Worm (Caenorhabditis elegans) whole organism, late embryonic: ENCODE measurements around the gene C07A9.13.
A peak's percentile ranks its signal among the peaks of the same experiment; 100 is the strongest.

Experiments
- C08G9.2 ChIP-seq: sonication (generic microtip); optimal IDR thresholded peaks from 2 replicates; lab custom pipeline; 2016; ENCODE audit warnings: mild to moderate bottlenecking, missing genetic modification characterization, moderate library complexity, missing compliant biosample characterization
- C38D4.7 ChIP-seq: fragments of 200-800 bp; sonication (Bioruptor generic); optimal IDR thresholded peaks from 2 replicates; lab custom pipeline; 2018; ENCODE audit warnings: mild to moderate bottlenecking, missing genetic modification characterization, moderate library complexity, missing compliant biosample characterization
- F13H6.1 ChIP-seq: sonication (generic microtip); optimal IDR thresholded peaks from 2 replicates; lab custom pipeline; 2016; ENCODE audit warnings: missing genetic modification characterization, missing compliant biosample characterization
- K09A11.1 ChIP-seq: sonication (generic microtip); optimal IDR thresholded peaks from 2 replicates; lab custom pipeline; 2017; ENCODE audit warnings: antibody characterized with exemption, mild to moderate bottlenecking, missing genetic modification characterization, missing compliant biosample characterization; ENCODE audit not compliant: insufficient read depth
- T23F11.4 ChIP-seq: fragments of 200-800 bp; sonication (Bioruptor generic); optimal IDR thresholded peaks from 2 replicates; lab custom pipeline; 2018; ENCODE audit warnings: mild to moderate bottlenecking, missing genetic modification characterization, missing compliant biosample characterization
- Y22D7AL.16 ChIP-seq: sonication (generic microtip); optimal IDR thresholded peaks from 2 replicates; lab custom pipeline; 2016; ENCODE audit warnings: missing genetic modification characterization, missing compliant biosample characterization
- ahr-1 ChIP-seq: sonication (generic microtip); optimal IDR thresholded peaks from 2 replicates; lab custom pipeline; 2016; ENCODE audit warnings: missing genetic modification characterization, missing compliant biosample characterization
- ama-1 ChIP-seq: fragments of 150-350 bp; optimal IDR thresholded peaks from 2 replicates; lab custom pipeline; 2014
- ceh-14 ChIP-seq: sonication (generic microtip); optimal IDR thresholded peaks from 2 replicates; lab custom pipeline; 2016; ENCODE audit warnings: missing genotype, missing genetic modification characterization, missing compliant biosample characterization
- ceh-19 ChIP-seq: fragments of 200-800 bp; sonication (Bioruptor generic); optimal IDR thresholded peaks from 2 replicates; lab custom pipeline; 2018; ENCODE audit warnings: mild to moderate bottlenecking, missing genetic modification characterization, missing compliant biosample characterization
- ceh-30 ChIP-seq: fragments of 150-350 bp; optimal IDR thresholded peaks from 2 replicates; lab custom pipeline; 2014; ENCODE audit warnings: missing biosample characterization, missing genetic modification characterization
- ceh-34 ChIP-seq: sonication (generic microtip); optimal IDR thresholded peaks from 2 replicates; lab custom pipeline; 2016; ENCODE audit warnings: mild to moderate bottlenecking, missing genetic modification characterization, missing compliant biosample characterization
- ceh-45 ChIP-seq: fragments of 200-800 bp; sonication (Bioruptor generic); IDR thresholded peaks from 2 replicates; pipeline ENCODE4 v1.3.6; 2022; ENCODE audit warnings: missing genetic modification reagents, missing genetic modification characterization, missing compliant biosample characterization
- ceh-48 ChIP-seq: sonication (generic microtip); optimal IDR thresholded peaks from 2 replicates; lab custom pipeline; 2016; ENCODE audit warnings: missing genetic modification characterization, inconsistent platforms, missing compliant biosample characterization
- ceh-6 ChIP-seq: fragments of 200-800 bp; sonication (Bioruptor generic); optimal IDR thresholded peaks from 2 replicates; lab custom pipeline; 2018; ENCODE audit warnings: mild to moderate bottlenecking, missing genetic modification characterization, missing compliant biosample characterization
- che-1 ChIP-seq: sonication (generic microtip); optimal IDR thresholded peaks from 2 replicates; lab custom pipeline; 2016; ENCODE audit warnings: mild to moderate bottlenecking, missing genetic modification characterization, missing compliant biosample characterization
- elt-2 ChIP-seq: sonication (generic microtip); optimal IDR thresholded peaks from 2 replicates; lab custom pipeline; 2016; ENCODE audit warnings: missing genetic modification reagents, missing genetic modification characterization, missing compliant biosample characterization
- ets-4 ChIP-seq: sonication (generic microtip); optimal IDR thresholded peaks from 2 replicates; lab custom pipeline; 2016; ENCODE audit warnings: missing genetic modification characterization, missing compliant biosample characterization
- eyg-1 ChIP-seq: sonication (generic microtip); optimal IDR thresholded peaks from 2 replicates; lab custom pipeline; 2016; ENCODE audit warnings: missing genotype, missing genetic modification characterization, missing compliant biosample characterization
- fkh-10 ChIP-seq: fragments of 150-350 bp; optimal IDR thresholded peaks from 2 replicates; lab custom pipeline; 2014; ENCODE audit warnings: missing biosample characterization, missing genetic modification reagents, missing genetic modification characterization
- gmeb-2 ChIP-seq: sonication (generic microtip); optimal IDR thresholded peaks from 2 replicates; lab custom pipeline; 2016; ENCODE audit warnings: missing genetic modification characterization, inconsistent platforms, missing compliant biosample characterization
- hlh-13 ChIP-seq: fragments of 200-800 bp; sonication (Bioruptor generic); optimal IDR thresholded peaks from 2 replicates; lab custom pipeline; 2018; ENCODE audit warnings: mild to moderate bottlenecking, missing genetic modification characterization, missing compliant biosample characterization
- hlh-15 ChIP-seq: sonication (generic microtip); optimal IDR thresholded peaks from 2 replicates; lab custom pipeline; 2016; ENCODE audit warnings: missing genetic modification characterization, missing compliant biosample characterization
- hlh-30 ChIP-seq: sonication (generic microtip); optimal IDR thresholded peaks from 2 replicates; lab custom pipeline; 2017; ENCODE audit warnings: antibody characterized with exemption, missing genetic modification characterization, missing compliant biosample characterization; ENCODE audit not compliant: insufficient read depth
- hlh-8 ChIP-seq: sonication (generic microtip); optimal IDR thresholded peaks from 2 replicates; lab custom pipeline; 2016; ENCODE audit warnings: missing genotype, missing genetic modification characterization, missing compliant biosample characterization
- lin-11 ChIP-seq: fragments of 200-800 bp; sonication (Bioruptor generic); optimal IDR thresholded peaks from 2 replicates; lab custom pipeline; 2018; ENCODE audit warnings: mild to moderate bottlenecking, missing genetic modification characterization, missing compliant biosample characterization
- madf-2 ChIP-seq: sonication (generic microtip); optimal IDR thresholded peaks from 2 replicates; lab custom pipeline; 2017; ENCODE audit warnings: missing genetic modification characterization, missing compliant biosample characterization
- nhr-11 ChIP-seq: fragments of 150-350 bp; optimal IDR thresholded peaks from 2 replicates; lab custom pipeline; 2014; ENCODE audit warnings: missing biosample characterization, missing genetic modification characterization
- nhr-232 ChIP-seq: sonication (generic microtip); optimal IDR thresholded peaks from 2 replicates; lab custom pipeline; 2016; ENCODE audit warnings: missing genetic modification characterization, missing compliant biosample characterization
- odd-2 ChIP-seq: sonication (generic microtip); optimal IDR thresholded peaks from 2 replicates; lab custom pipeline; 2017; ENCODE audit warnings: antibody characterized with exemption, mild to moderate bottlenecking, missing genetic modification characterization, missing compliant biosample characterization
- pat-9 ChIP-seq: fragments of 200-800 bp; sonication (Bioruptor generic); optimal IDR thresholded peaks from 2 replicates; lab custom pipeline; 2018; ENCODE audit warnings: mild to moderate bottlenecking, missing genetic modification characterization, moderate library complexity, missing compliant biosample characterization
- pax-1 ChIP-seq: fragments of 150-350 bp; optimal IDR thresholded peaks from 2 replicates; lab custom pipeline; 2014; ENCODE audit warnings: missing biosample characterization, missing genetic modification characterization
- pqm-1 ChIP-seq: sonication (generic microtip); optimal IDR thresholded peaks from 2 replicates; lab custom pipeline; 2016; ENCODE audit warnings: missing genetic modification characterization, missing compliant biosample characterization
- ref-2 ChIP-seq: sonication (generic microtip); optimal IDR thresholded peaks from 2 replicates; lab custom pipeline; 2016; ENCODE audit warnings: missing genetic modification characterization, missing compliant biosample characterization
- syd-9 ChIP-seq: sonication (generic microtip); optimal IDR thresholded peaks from 2 replicates; lab custom pipeline; 2016; ENCODE audit warnings: mild to moderate bottlenecking, missing genetic modification characterization, moderate library complexity, missing compliant biosample characterization
- tbx-7 ChIP-seq: sonication (generic microtip); optimal IDR thresholded peaks from 2 replicates; lab custom pipeline; 2016; ENCODE audit warnings: missing genotype, missing genetic modification characterization, missing compliant biosample characterization
- unc-3 ChIP-seq, 2 experiments: fragments of 200-800 bp in 1 of 2; sonication (Bioruptor generic) in 1 of 2; sonication (generic microtip) in 1 of 2; conservative IDR thresholded peaks in 1 of 2; optimal IDR thresholded peaks in 1 of 2; 2 replicates each; pipeline versions ENCODE4 v1.3.6 to Lab custom; 2016 to 2022; ENCODE audit warnings: missing compliant biosample characterization in 2 of 2, missing genetic modification characterization in 2 of 2, missing genetic modification reagents in 1 of 2
- unc-42 ChIP-seq: sonication (generic microtip); optimal IDR thresholded peaks from 2 replicates; lab custom pipeline; 2016; ENCODE audit warnings: missing genotype, missing genetic modification characterization, missing compliant biosample characterization
- unc-55 ChIP-seq: sonication (generic microtip); optimal IDR thresholded peaks from 2 replicates; lab custom pipeline; 2017; ENCODE audit warnings: missing biosample characterization, missing genetic modification reagents, missing genetic modification characterization

C07A9.13 gene

DNA sequence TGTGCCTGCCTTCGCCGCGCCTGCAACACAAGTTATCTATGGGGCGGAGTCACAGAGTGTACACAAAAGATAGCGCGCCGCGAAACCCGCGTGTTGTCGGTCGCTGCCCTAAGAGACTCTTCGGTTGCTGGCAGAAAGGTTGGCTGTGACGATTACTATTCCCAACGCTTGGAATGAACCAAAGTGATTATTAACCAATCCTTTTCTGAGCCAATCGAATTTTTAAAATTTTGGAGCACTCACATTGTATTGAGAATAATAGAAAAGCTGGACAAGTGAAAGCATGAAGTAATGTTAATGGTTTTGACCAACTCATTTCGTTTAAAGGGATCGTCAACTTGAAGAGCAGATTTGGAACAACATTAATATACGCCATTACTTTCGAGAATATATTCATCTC is 36.1 kb upstream of the C07A9.13 start:
- TF ChIP-seq elt-2 (tag; lab: Kevin White, UChicago): peak; percentile 55
- TF ChIP-seq odd-2 (tag; lab: Kevin White, UChicago): no peak
- no peak for TF ChIP-seq hlh-8 (tag; lab: Kevin White, UChicago)
- no peak for TF ChIP-seq K09A11.1 (tag; lab: Kevin White, UChicago)
- TF ChIP-seq ref-2: no peak
- TF ChIP-seq lin-11 (tag; lab: Kevin White, UChicago): no peak
- no peak for TF ChIP-seq F13H6.1 (tag; lab: Kevin White, UChicago)
- no peak for TF ChIP-seq fkh-10 (GFP tag; lab: Kevin White, UChicago)
- TF ChIP-seq ceh-6 (GFP tag; lab: Kevin White, UChicago): no peak
- no peak for TF ChIP-seq C08G9.2
- no peak for TF ChIP-seq C38D4.7
- peak; percentile 5 for TF ChIP-seq ama-1 (lab: Kevin White, UChicago)
- no peak for TF ChIP-seq unc-55 (GFP tag; lab: Kevin White, UChicago)

DNA sequence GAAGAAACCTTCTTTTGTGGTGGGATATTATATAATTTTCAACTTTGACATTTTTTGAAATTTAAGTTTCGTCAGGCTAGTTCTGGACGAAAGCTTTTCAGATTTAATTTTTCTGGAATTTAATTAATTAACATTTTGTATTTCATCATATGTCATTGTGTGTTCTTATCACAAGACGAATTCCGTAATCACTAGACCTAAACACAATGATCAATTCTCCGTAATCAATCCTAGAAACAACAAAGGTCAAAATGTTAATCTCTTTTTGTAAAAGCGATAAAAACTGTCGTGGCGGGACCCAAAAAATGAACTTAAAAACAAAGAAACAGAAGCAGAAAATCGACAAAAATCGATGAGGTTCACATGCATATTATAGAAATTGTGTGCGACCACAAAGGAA is 33.6 kb upstream of the C07A9.13 start:
- peak; percentile 52 for TF ChIP-seq elt-2 (tag; lab: Kevin White, UChicago)
- TF ChIP-seq hlh-13: no peak
- no peak for TF ChIP-seq unc-3 (GFP tag; conservative IDR thresholded peaks at IDR 0.05; lab: Robert Waterston, UW)
- TF ChIP-seq unc-3 (tag; optimal IDR thresholded peaks at IDR 0.05; lab: Kevin White, UChicago): no peak
- TF ChIP-seq che-1 (tag; lab: Kevin White, UChicago): no peak
- no peak for TF ChIP-seq syd-9 (tag; lab: Kevin White, UChicago)

DNA sequence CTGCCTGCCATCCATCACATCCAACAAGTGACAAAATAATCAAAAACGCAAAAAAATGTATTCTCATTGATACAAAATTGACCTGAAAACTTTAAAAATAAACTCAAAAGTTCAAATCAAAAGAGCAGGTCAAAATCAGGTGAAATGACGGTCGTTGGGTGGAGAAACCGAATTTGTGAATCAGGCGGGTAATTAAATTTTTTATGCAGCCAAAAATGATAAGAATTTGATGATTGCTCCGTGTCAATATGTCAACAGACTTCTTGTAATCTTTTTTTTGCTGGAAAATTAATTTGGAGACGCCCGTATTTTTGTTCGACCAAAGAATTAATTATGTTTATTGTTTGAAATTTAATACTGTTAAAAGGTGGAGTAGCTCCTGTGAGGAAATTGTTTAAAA is 32.8 kb upstream of the C07A9.13 start, which contains the start of gene ncx-6:
Gene ncx-6, minus strand, starts transcription at position 88 of the 400 bp plus-strand sequence.
- TF ChIP-seq hlh-15 (tag; lab: Kevin White, UChicago) (no peak), ceh-14 (no peak), nhr-232 (no peak), hlh-30 (tag; lab: Kevin White, UChicago) (no peak), K09A11.1 (tag; lab: Kevin White, UChicago) (no peak), C08G9.2 (no peak), ceh-45 (no peak), ceh-30 (tag; lab: Kevin White, UChicago) (no peak), T23F11.4 (no peak), ceh-34 (tag; lab: Kevin White, UChicago) (no peak), fkh-10 (GFP tag; lab: Kevin White, UChicago) (no peak), ceh-48 (tag; lab: Kevin White, UChicago) (no peak), Y22D7AL.16 (tag; lab: Kevin White, UChicago) (no peak), tbx-7 (tag; lab: Kevin White, UChicago) (no peak), pax-1 (tag; lab: Kevin White, UChicago) (no peak), ets-4 (tag; lab: Kevin White, UChicago) (no peak), pqm-1 (tag; lab: Kevin White, UChicago) (no peak)

DNA sequence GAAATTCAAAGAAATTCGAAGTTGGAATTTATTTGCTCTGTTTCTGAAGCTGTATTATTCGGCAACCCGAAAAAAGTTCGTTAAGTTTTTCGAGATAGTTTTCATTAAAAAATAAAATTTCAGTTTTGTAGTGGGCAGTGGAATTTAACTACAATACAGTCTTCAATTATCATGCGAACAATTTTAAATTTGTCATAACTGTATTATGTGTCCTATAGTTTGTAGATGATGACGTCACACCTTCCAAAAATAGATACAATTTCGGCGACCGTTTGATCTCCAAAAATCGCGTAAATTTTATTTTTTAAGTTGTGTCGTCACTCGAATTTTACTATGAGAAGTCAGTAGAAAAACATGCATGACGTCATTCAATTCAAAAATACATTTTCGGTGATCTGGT is 32.1 kb upstream of the C07A9.13 start:
- TF ChIP-seq pat-9 (tag; lab: Kevin White, UChicago) (no peak), Y22D7AL.16 (tag; lab: Kevin White, UChicago) (no peak), hlh-30 (tag; lab: Kevin White, UChicago) (no peak), ceh-34 (tag; lab: Kevin White, UChicago) (no peak), unc-42 (tag; lab: Kevin White, UChicago) (no peak), ceh-19 (GFP tag; lab: Kevin White, UChicago) (no peak), eyg-1 (tag; lab: Kevin White, UChicago) (no peak), madf-2 (no peak), ahr-1 (tag; lab: Kevin White, UChicago) (no peak), hlh-13 (no peak), nhr-11 (no peak), C38D4.7 (no peak), ets-4 (tag; lab: Kevin White, UChicago) (no peak), C08G9.2 (no peak), ceh-45 (no peak), gmeb-2 (tag; lab: Kevin White, UChicago) (no peak)
- TF ChIP-seq, all 69 proteins: peak for 0
